Fruit fly (Drosophila melanogaster) whole organism, embryonic: ENCODE data around the gene Tfb4.

Source experiments
- CG10209 ChIP-seq: fragments of 200-800 bp; sonication (Bioruptor generic); optimal IDR thresholded peaks from 3 replicates; lab custom pipeline; 2017; ENCODE audit warnings: missing biosample characterization, mild to moderate bottlenecking, missing genetic modification characterization, missing genetic modification reagents
- CG15479 ChIP-seq: fragments of 200-800 bp; sonication (Bioruptor generic); optimal IDR thresholded peaks from 3 replicates; lab custom pipeline; 2019; ENCODE audit warnings: missing biosample characterization, mild to moderate bottlenecking, missing genetic modification characterization, moderate library complexity
- CG34422 ChIP-seq: fragments of 200-800 bp; sonication (Bioruptor generic); IDR thresholded peaks from 3 replicates; pipeline ENCODE4 v1.3.6; 2022; ENCODE audit warnings: missing biosample characterization, missing genetic modification characterization
- CG4360 ChIP-seq: fragments of 200-800 bp; sonication (Bioruptor generic); IDR thresholded peaks from 2 replicates; pipeline ENCODE4 v1.3.6; 2022; ENCODE audit warnings: missing biosample characterization, missing genetic modification characterization
- CG4617 ChIP-seq: fragments of 200-800 bp; sonication (Bioruptor generic); optimal IDR thresholded peaks from 3 replicates; lab custom pipeline; 2016; ENCODE audit warnings: missing biosample characterization, missing genetic modification characterization, borderline replicate concordance
- CG4730 ChIP-seq: fragments of 200-800 bp; sonication (Bioruptor generic); IDR thresholded peaks from 2 replicates; pipeline ENCODE4 v1.3.6; 2022; ENCODE audit warnings: missing biosample characterization, missing genetic modification characterization
- CG6791 ChIP-seq: fragments of 200-800 bp; sonication (Bioruptor generic); IDR thresholded peaks from 3 replicates; pipeline ENCODE4 v1.3.6; 2022; ENCODE audit warnings: missing biosample characterization, missing genetic modification characterization; ENCODE audit not compliant: partially characterized antibody
- E2f2 ChIP-seq: fragments of 200-800 bp; sonication (Bioruptor generic); IDR thresholded peaks from 2 replicates; pipeline ENCODE4 v1.3.6; 2022; ENCODE audit warnings: missing biosample characterization, missing genetic modification characterization
- Fer2 ChIP-seq: fragments of 200-800 bp; sonication (Bioruptor generic); optimal IDR thresholded peaks from 2 replicates; lab custom pipeline; 2018; ENCODE audit warnings: missing biosample characterization, mild to moderate bottlenecking, missing genetic modification characterization, moderate library complexity
- GATAe ChIP-seq: fragments of 200-800 bp; sonication (Bioruptor generic); conservative IDR thresholded peaks from 2 replicates; pipeline ENCODE4 v1.3.6; 2022; ENCODE audit warnings: missing biosample characterization, missing genetic modification characterization
- Gsc ChIP-seq: fragments of 200-800 bp; sonication (Bioruptor generic); IDR thresholded peaks from 2 replicates; pipeline ENCODE4 v1.3.6; 2022; ENCODE audit warnings: missing biosample characterization, missing genetic modification characterization
- HHEX ChIP-seq: fragments of 200-800 bp; sonication (Bioruptor generic); optimal IDR thresholded peaks from 3 replicates; lab custom pipeline; 2017; ENCODE audit warnings: missing biosample characterization, mild to moderate bottlenecking, missing genetic modification characterization, missing genetic modification reagents
- MESR4 ChIP-seq: fragments of 200-800 bp; sonication (Bioruptor generic); optimal IDR thresholded peaks from 2 replicates; lab custom pipeline; 2018; ENCODE audit warnings: missing biosample characterization, mild to moderate bottlenecking, missing genetic modification characterization, moderate library complexity
- Myb ChIP-seq: fragments of 200-800 bp; sonication (Bioruptor generic); optimal IDR thresholded peaks from 2 replicates; lab custom pipeline; 2016; ENCODE audit warnings: missing biosample characterization, missing genetic modification characterization
- NFAT ChIP-seq: fragments of 200-800 bp; sonication (Bioruptor generic); IDR thresholded peaks from 2 replicates; pipeline ENCODE4 v1.3.6; 2022; ENCODE audit warnings: missing biosample characterization, missing genetic modification characterization
- Poxn ChIP-seq: fragments of 200-800 bp; sonication (Bioruptor generic); IDR thresholded peaks from 2 replicates; pipeline ENCODE4 v1.3.6; 2022; ENCODE audit warnings: missing biosample characterization, missing genetic modification characterization
- Ravus ChIP-seq: fragments of 200-800 bp; sonication (Bioruptor generic); IDR thresholded peaks from 2 replicates; pipeline ENCODE4 v1.3.6; 2022; ENCODE audit warnings: missing biosample characterization, missing genetic modification characterization
- Sin3A ChIP-seq: fragments of >200 bp; optimal IDR thresholded peaks from 2 replicates; lab custom pipeline; 2018
- Sox100B ChIP-seq: fragments of 200-800 bp; sonication (Bioruptor generic); optimal IDR thresholded peaks from 3 replicates; lab custom pipeline; 2018; ENCODE audit warnings: missing biosample characterization, mild to moderate bottlenecking, missing genetic modification characterization
- Sry-δ ChIP-seq: fragments of 200-800 bp; sonication (Bioruptor generic); optimal IDR thresholded peaks from 2 replicates; lab custom pipeline; 2016; ENCODE audit warnings: missing biosample characterization, missing genetic modification characterization
- Vsx1 ChIP-seq: fragments of 200-800 bp; sonication (Bioruptor generic); optimal IDR thresholded peaks from 2 replicates; lab custom pipeline; 2017; ENCODE audit warnings: missing biosample characterization, mild to moderate bottlenecking, missing genetic modification characterization, missing genetic modification reagents
- YL-1 ChIP-seq: fragments of 200-800 bp; sonication (Bioruptor generic); optimal IDR thresholded peaks from 3 replicates; lab custom pipeline; 2017; ENCODE audit warnings: missing biosample characterization, mild to moderate bottlenecking, missing genetic modification characterization
- ash1 ChIP-seq: fragments of 200-800 bp; sonication (Bioruptor generic); optimal IDR thresholded peaks from 2 replicates; lab custom pipeline; 2018; ENCODE audit warnings: missing biosample characterization, mild to moderate bottlenecking, missing genetic modification characterization
- cg ChIP-seq: fragments of 200-800 bp; sonication (Bioruptor generic); optimal IDR thresholded peaks from 3 replicates; lab custom pipeline; 2019; ENCODE audit warnings: missing biosample characterization, mild to moderate bottlenecking, missing genetic modification characterization, moderate library complexity
- chinmo ChIP-seq: fragments of 200-800 bp; sonication (Bioruptor generic); IDR thresholded peaks from 4 replicates; pipeline ENCODE4 v1.3.6; 2022; ENCODE audit warnings: missing biosample characterization, missing genetic modification characterization; ENCODE audit not compliant: partially characterized antibody
- crc ChIP-seq: fragments of 200-800 bp; sonication (Bioruptor generic); optimal IDR thresholded peaks from 2 replicates; lab custom pipeline; 2016; ENCODE audit warnings: missing biosample characterization, missing genetic modification characterization
- crol ChIP-seq: fragments of 200-800 bp; sonication (Bioruptor generic); IDR thresholded peaks from 2 replicates; pipeline ENCODE4 v1.3.6; 2022; ENCODE audit warnings: missing biosample characterization, missing genetic modification characterization
- crp ChIP-seq, 2 experiments: fragments of 200-800 bp; sonication (Bioruptor generic); optimal IDR thresholded peaks; 2 replicates in 1 of 2; 3 replicates in 1 of 2; lab custom pipeline; 2017; ENCODE audit warnings: missing biosample characterization in 2 of 2, missing genetic modification characterization in 2 of 2, mild to moderate bottlenecking in 1 of 2, moderate library complexity in 1 of 2
- cwo ChIP-seq: fragments of 200-800 bp; sonication (Bioruptor generic); optimal IDR thresholded peaks from 3 replicates; lab custom pipeline; 2017; ENCODE audit warnings: missing biosample characterization, missing genetic modification characterization, mild to moderate bottlenecking, moderate library complexity, missing genetic modification reagents
- danr ChIP-seq: fragments of 200-800 bp; sonication (Bioruptor generic); IDR thresholded peaks from 2 replicates; pipeline ENCODE4 v1.3.6; 2022; ENCODE audit warnings: missing biosample characterization, missing genetic modification characterization
- gcm2 ChIP-seq: fragments of 200-800 bp; sonication (Bioruptor generic); optimal IDR thresholded peaks from 2 replicates; lab custom pipeline; 2016; ENCODE audit warnings: missing biosample characterization, missing genetic modification characterization
- nmo ChIP-seq: fragments of 200-800 bp; sonication (Bioruptor generic); optimal IDR thresholded peaks from 2 replicates; lab custom pipeline; 2018; ENCODE audit warnings: missing biosample characterization, mild to moderate bottlenecking, missing genetic modification characterization, moderate library complexity
- pfk ChIP-seq: fragments of 200-800 bp; sonication (Bioruptor generic); optimal IDR thresholded peaks from 2 replicates; lab custom pipeline; 2018; ENCODE audit warnings: missing biosample characterization, mild to moderate bottlenecking, missing genetic modification characterization, moderate library complexity
- scrt ChIP-seq: fragments of 200-800 bp; sonication (Bioruptor generic); optimal IDR thresholded peaks from 2 replicates; lab custom pipeline; 2018; ENCODE audit warnings: missing biosample characterization, mild to moderate bottlenecking, missing genetic modification characterization, moderate library complexity
- seq ChIP-seq: fragments of 200-800 bp; sonication (Bioruptor generic); IDR thresholded peaks from 2 replicates; pipeline ENCODE4 v1.3.6; 2022; ENCODE audit warnings: missing biosample characterization, missing genetic modification characterization
- sim ChIP-seq: fragments of 200-800 bp; sonication (Bioruptor generic); IDR thresholded peaks from 2 replicates; pipeline ENCODE4 v1.3.6; 2022; ENCODE audit warnings: missing biosample characterization, missing genetic modification characterization
- slou ChIP-seq: fragments of 200-800 bp; sonication (Bioruptor generic); optimal IDR thresholded peaks from 3 replicates; lab custom pipeline; 2016; ENCODE audit warnings: missing biosample characterization, missing genetic modification characterization

Tfb4 gene

DNA sequence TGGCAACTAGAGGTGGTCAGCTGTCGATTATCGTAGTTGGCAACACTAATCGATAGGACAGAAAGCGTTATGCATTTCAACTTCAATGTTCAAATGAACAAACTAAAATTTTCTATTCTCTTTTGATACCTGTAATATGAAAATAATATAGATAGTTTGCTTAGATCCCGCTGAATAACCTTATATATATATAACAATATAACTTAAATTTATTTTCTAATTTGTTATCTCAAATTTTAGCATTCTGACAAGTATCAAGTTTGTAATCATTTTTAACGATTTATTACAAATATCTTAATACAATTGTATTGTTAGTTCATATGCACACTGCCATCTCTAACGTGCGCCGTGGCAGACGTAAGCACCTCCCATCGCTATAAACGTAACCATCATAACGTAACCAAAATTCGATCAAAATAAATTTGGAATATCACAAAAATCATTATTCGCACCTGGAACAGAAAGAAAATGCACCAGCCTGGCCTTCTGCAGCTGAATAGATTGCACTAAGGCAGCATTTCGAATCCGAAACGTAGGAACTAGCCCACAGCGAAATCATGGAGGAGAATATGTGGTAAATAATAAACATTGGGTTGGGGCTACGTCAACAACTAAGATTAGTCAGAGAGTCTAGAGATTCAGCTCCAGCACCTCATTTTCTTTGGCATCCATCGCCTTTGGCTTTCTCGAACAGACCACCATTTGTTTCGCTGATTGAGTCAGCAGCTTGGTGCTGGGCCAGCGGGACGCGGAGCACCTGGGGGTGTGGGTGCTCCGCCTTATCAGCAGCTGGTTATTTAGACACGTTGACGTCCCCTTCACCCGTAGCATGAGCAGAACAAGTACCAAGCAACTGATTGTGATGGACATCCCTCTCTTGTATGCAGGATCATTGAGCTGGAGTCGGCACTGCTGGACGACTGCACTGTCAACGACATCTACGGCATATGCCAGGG, 21.3 kb downstream of the Tfb4 start, which contains the start of the genes Pino and TBC1D23 (continued):
- TF ChIP-seq crc, result no peak
- no peak; the same call in 1 of the 2 replicates for TF ChIP-seq Ravus (GFP tag; lab: Robert Waterston, UW)
- peak; percentile 60 for TF ChIP-seq CG4730 (GFP tag; lab: Robert Waterston, UW)
- TF ChIP-seq pfk (GFP tag; lab: Kevin White, UChicago), result no peak
- no peak for TF ChIP-seq Poxn (GFP tag; lab: Robert Waterston, UW)
- peak; percentile 38; the same call in 1 of the 2 replicates for TF ChIP-seq danr (GFP tag; lab: Robert Waterston, UW)
- peak; percentile 19 for TF ChIP-seq Vsx1 (GFP tag; lab: Kevin White, UChicago)
- TF ChIP-seq Sox100B (GFP tag; lab: Kevin White, UChicago), result peak; percentile 71
- no peak for TF ChIP-seq seq (GFP tag; lab: Robert Waterston, UW)
- no peak for TF ChIP-seq gcm2 (GFP tag; lab: Kevin White, UChicago)
- peak; percentile 56; the same call in 1 of the 3 replicates for TF ChIP-seq CG6791 (GFP tag; lab: Robert Waterston, UW)
- peak; percentile 52 for TF ChIP-seq Myb (GFP tag; lab: Kevin White, UChicago)
- no peak for TF ChIP-seq sim (GFP tag; lab: Robert Waterston, UW)
- TF ChIP-seq Fer2 (tag; lab: Kevin White, UChicago), result peak; percentile 49
- no peak for TF ChIP-seq ash1 (GFP tag; lab: Kevin White, UChicago)
- TF ChIP-seq slou (GFP tag; lab: Kevin White, UChicago), result peak; percentile 41
- TF ChIP-seq CG10209, result peak; percentile 48
- TF ChIP-seq GATAe, result 0 out of 2 replicates have a peak, but pooled peaks have one; percentile 18
- TF ChIP-seq cwo (GFP tag; lab: Kevin White, UChicago), result peak; percentile 28
- no peak for TF ChIP-seq Gsc (GFP tag; lab: Robert Waterston, UW)
- peak; percentile 70 for TF ChIP-seq NFAT (GFP tag; lab: Robert Waterston, UW)
- TF ChIP-seq E2f2 (GFP tag; lab: Robert Waterston, UW), result peak; percentile 34; the same call in 1 of the 2 replicates

DNA sequence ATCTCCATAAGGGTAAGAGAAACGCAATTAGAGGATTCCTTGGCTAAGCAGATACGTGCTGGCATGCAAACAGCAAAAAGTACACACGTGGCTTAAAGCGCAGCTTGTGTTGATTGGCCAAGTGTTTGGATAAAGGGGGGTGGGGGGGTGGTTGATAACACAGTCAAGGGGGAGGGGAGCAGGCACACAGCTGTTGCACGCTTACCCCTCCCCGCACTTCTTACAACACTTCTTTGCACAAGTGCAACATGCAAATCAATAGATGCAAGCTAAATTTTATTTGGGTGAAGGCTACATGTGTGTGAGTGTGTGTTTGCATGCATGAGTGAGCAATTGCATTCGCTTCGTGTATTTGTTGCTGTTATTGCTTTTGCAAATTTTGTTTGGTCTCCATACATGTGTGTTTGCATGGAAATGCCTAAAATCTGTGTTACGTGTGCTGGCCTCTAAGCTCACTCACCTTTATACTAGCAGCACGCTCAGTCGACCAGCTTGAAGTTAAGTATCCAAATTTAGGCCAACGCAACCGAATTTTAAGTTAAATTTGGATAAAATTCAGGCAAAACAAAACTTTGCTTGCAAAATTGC, 22.0 kb downstream of the Tfb4 start:
- TF ChIP-seq HHEX (GFP tag; lab: Kevin White, UChicago), result no peak
- no peak for TF ChIP-seq nmo (GFP tag; lab: Kevin White, UChicago)
- 0 out of 2 replicates have a peak, but pooled peaks have one; percentile 2 for TF ChIP-seq CG4360 (GFP tag; lab: Robert Waterston, UW)
- peak; percentile 20 for TF ChIP-seq CG4617 (GFP tag; lab: Kevin White, UChicago)
- peak; percentile 43; the same call in 1 of the 3 replicates for TF ChIP-seq CG34422 (GFP tag; lab: Robert Waterston, UW)
- TF ChIP-seq CG15479 (GFP tag; lab: Kevin White, UChicago), result peak; percentile 37
- TF ChIP-seq Sin3A (lab: Kevin White, UChicago), result peak; percentile 14
- peak in 1 of 2 experiments; percentile 64 for TF ChIP-seq crp (GFP tag; optimal IDR thresholded peaks at IDR 0.05; lab: Kevin White, UChicago)
- peak; percentile 30 for TF ChIP-seq YL-1 (GFP tag; lab: Kevin White, UChicago)
- peak; percentile 97 for TF ChIP-seq crol (GFP tag; lab: Robert Waterston, UW)
- no peak for TF ChIP-seq Sry-δ (GFP tag; lab: Kevin White, UChicago)
- peak; percentile 51 for TF ChIP-seq MESR4 (GFP tag; lab: Kevin White, UChicago)
- TF ChIP-seq cg (GFP tag; lab: Kevin White, UChicago), result peak; percentile 22
- TF ChIP-seq scrt (GFP tag; lab: Kevin White, UChicago), result peak; percentile 48
- 0 out of 4 replicates have a peak, but pooled peaks have one; percentile 35 for TF ChIP-seq chinmo (GFP tag; lab: Robert Waterston, UW)
